Worm (Caenorhabditis elegans): ENCODE data around the gene F35E8.2.
A peak's percentile ranks its signal among the peaks of the same experiment; 100 is the strongest.

The F35E8.2 gene

DNA sequence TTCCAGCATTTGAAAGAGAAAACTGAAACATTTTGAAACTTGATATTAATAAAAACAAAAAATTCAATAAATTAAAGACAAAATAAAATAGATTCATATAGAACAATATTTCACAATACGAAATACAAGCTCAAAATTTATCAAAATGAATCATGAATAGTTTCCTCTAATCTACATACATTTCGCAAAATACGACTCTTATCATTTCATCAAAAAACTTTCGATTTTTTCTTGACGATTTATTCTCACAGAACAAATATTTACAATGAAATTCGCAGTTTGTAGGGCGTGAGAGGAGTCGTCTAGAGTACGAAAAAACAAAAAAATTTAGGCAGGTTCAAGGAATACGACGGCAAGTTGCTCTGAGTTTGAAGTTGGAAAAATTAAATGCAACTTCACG, 15.3 kb upstream of the F35E8.2 start:
- no peak for TF ChIP-seq D2030.7 (GFP tag; IDR thresholded peaks at IDR 0.05)
- TF ChIP-seq nhr-80 (tag; optimal IDR thresholded peaks at IDR 0.05), result peak; percentile 31
- no peak for TF ChIP-seq F52B5.7 (tag; optimal IDR thresholded peaks at IDR 0.05)
- TF ChIP-seq cebp-1 (GFP tag; IDR thresholded peaks at IDR 0.05), result no peak
- TF ChIP-seq cebp-1 (tag; optimal IDR thresholded peaks at IDR 0.05), result peak; percentile 28
- TF ChIP-seq T07F8.4 (tag; optimal IDR thresholded peaks at IDR 0.05), result no peak

DNA sequence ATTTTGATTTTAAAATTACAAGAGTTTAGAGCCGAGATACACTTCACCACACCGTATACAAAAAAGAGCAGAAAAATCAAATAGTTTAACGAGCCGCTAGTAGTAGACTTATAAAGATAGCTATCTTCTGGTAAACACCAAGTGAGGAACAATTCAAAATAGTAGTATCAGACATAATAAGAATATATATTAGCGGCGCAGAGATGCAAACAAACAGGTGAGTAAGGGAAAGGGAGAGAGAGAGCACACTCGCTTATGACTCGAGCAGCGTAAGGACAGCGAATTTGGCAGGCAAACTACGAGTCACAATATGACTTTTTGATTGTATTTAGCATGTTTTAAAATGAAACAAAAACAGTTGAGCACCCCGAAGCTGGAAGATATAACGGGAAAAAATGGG, 14.2 kb upstream of the F35E8.2 start:
- TF ChIP-seq nhr-80 (tag; optimal IDR thresholded peaks at IDR 0.05), result peak; percentile 74
- TF ChIP-seq lin-40 (tag; optimal IDR thresholded peaks at IDR 0.05), result no peak
- no peak for TF ChIP-seq somi-1 (GFP tag; optimal IDR thresholded peaks at IDR 0.05)
- TF ChIP-seq lin-54 (GFP tag; optimal IDR thresholded peaks at IDR 0.05), result no peak

DNA sequence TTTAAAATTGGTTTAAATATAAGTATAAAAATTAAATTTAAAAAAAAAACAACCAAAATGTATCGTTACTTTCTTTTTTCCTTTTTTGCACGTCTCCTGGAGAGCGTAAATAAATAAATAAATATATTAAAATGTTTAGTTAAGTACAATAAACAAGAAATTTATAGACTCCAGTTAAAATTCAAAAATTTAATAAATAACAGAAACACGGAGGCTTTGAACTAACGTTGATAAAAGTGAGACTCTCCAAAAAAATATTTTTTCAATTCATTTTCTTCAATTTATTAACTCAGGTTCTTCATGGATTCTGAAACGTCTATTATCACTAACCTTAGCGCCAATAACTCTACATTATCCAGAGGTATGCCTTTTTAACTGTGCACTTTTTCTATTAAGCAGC, 13.7 kb upstream of the F35E8.2 start, which contains the start of gene T06C12.12:
Gene T06C12.12, plus strand, starts transcription at position 301 of the 400 bp plus-strand sequence.
- no peak for TF ChIP-seq hrde-1 (tag; optimal IDR thresholded peaks at IDR 0.05; ENCODE audit: borderline replicate concordance)
- TF ChIP-seq dox-1 (GFP tag; IDR thresholded peaks at IDR 0.05), result no peak
- TF ChIP-seq rpc-1 (optimal IDR thresholded peaks at IDR 0.05), result no peak
- no peak for TF ChIP-seq rpc-1 (tag; optimal IDR thresholded peaks at IDR 0.05)
- TF ChIP-seq attf-6 (GFP tag; IDR thresholded peaks at IDR 0.05), result no peak
- no peak for TF ChIP-seq ceh-91 (GFP tag; IDR thresholded peaks at IDR 0.05)
- no peak for TF ChIP-seq nfyb-1 (GFP tag; IDR thresholded peaks at IDR 0.05)
- no peak for TF ChIP-seq hmg-1.2 (GFP tag; IDR thresholded peaks at IDR 0.05)
- TF ChIP-seq bed-2 (GFP tag; IDR thresholded peaks at IDR 0.05), result no peak
- TF ChIP-seq madf-10 (tag; optimal IDR thresholded peaks at IDR 0.05), result no peak
- no peak for TF ChIP-seq nhr-90 (tag; optimal IDR thresholded peaks at IDR 0.05)
- no peak for TF ChIP-seq Y67H2A.10 (GFP tag; conservative IDR thresholded peaks at IDR 0.05)
- no peak for TF ChIP-seq dpff-1 (tag; optimal IDR thresholded peaks at IDR 0.05)
- no peak for TF ChIP-seq ztf-22 (GFP tag; optimal IDR thresholded peaks at IDR 0.05)
- no peak for TF ChIP-seq lin-40 (tag; optimal IDR thresholded peaks at IDR 0.05)
- TF ChIP-seq snpc-1.1 (tag; optimal IDR thresholded peaks at IDR 0.05; ENCODE audit: insufficient read depth), result no peak
- TF ChIP-seq lin-35 (GFP tag; optimal IDR thresholded peaks at IDR 0.05), result no peak
- no peak for TF ChIP-seq bed-1 (GFP tag; IDR thresholded peaks at IDR 0.05)
- TF ChIP-seq ceh-58 (GFP tag; IDR thresholded peaks at IDR 0.05), result no peak

DNA sequence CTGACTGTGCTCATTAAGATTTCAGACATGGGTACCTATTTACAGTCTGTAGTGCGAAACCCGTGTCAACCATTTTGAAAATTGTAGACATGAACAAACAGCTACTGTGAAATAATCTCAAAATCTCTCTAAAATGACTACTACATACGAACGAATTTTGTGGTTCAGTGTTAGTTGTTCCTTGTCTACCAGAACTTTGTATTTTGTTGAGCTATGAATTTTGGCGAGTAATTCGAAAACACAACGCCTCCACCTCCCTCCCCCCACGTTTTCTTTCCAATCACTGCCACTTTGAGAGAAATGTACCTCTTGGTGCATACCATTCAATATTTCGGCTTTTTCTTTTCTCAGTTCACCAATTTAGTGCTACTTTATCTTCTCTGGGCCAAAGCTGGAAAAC, 12.8 kb upstream of the F35E8.2 start, which contains the start of gene T06C12.11:
Gene T06C12.11, plus strand, starts transcription at position 301 of the 400 bp plus-strand sequence.
- no peak for TF ChIP-seq gei-17 (GFP tag; optimal IDR thresholded peaks at IDR 0.05)
- no peak for TF ChIP-seq lin-40 (tag; optimal IDR thresholded peaks at IDR 0.05)
- TF ChIP-seq Y79H2A.3 (GFP tag; conservative IDR thresholded peaks at IDR 0.05), result no peak
- TF ChIP-seq snpc-1.3 (tag; optimal IDR thresholded peaks at IDR 0.05; ENCODE audit: insufficient read depth), result no peak
- no peak for TF ChIP-seq hrde-1 (tag; optimal IDR thresholded peaks at IDR 0.05; ENCODE audit: borderline replicate concordance)
- no peak for TF ChIP-seq zim-3 (tag; optimal IDR thresholded peaks at IDR 0.05)

DNA sequence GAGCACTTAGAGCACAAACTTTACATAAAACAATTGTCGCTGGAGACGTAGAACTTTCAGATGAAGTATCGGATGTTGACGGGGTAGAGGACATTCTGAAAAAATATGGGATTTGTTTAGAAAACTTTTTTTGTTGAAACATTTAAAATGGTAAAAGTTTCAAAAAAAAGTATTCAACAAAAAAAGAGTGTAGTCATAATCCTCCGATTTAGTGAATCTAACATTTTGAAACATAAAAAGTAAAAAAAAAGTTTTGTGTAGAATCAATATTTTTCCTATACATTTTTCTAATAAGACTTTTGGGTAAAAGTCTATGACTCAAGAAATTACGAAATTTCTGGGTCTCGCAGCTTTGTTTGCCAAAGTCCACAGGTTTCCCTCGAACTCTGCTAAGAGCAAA, 8.8 kb upstream of the F35E8.2 start, which contains the start of gene nhr-213:
Gene nhr-213, minus strand, starts transcription at position 101 of the 400 bp plus-strand sequence.
- TF ChIP-seq nfyb-1 (GFP tag; IDR thresholded peaks at IDR 0.05) (no peak), mes-4 (tag; optimal IDR thresholded peaks at IDR 0.05) (no peak), madf-3 (GFP tag; IDR thresholded peaks at IDR 0.05) (no peak), lir-1 (GFP tag; conservative IDR thresholded peaks at IDR 0.05) (no peak), tbx-9 (tag; optimal IDR thresholded peaks at IDR 0.05; ENCODE audit: borderline replicate concordance) (no peak), madf-6 (GFP tag; IDR thresholded peaks at IDR 0.05) (no peak), cebp-1 (GFP tag; IDR thresholded peaks at IDR 0.05) (no peak), cebp-1 (tag; optimal IDR thresholded peaks at IDR 0.05) (no peak), ztf-22 (GFP tag; optimal IDR thresholded peaks at IDR 0.05) (no peak), ceh-100 (GFP tag; IDR thresholded peaks at IDR 0.05) (no peak), ceh-40 (GFP tag; IDR thresholded peaks at IDR 0.05) (no peak), F52B5.7 (tag; optimal IDR thresholded peaks at IDR 0.05) (no peak), pbrm-1 (GFP tag; IDR thresholded peaks at IDR 0.05) (no peak), T26A5.8 (tag; optimal IDR thresholded peaks at IDR 0.05) (no peak), aptf-3 (GFP tag; IDR thresholded peaks at IDR 0.05) (no peak), hlh-12 (tag; optimal IDR thresholded peaks at IDR 0.05) (no peak), F37B4.10 (GFP tag; IDR thresholded peaks at IDR 0.05) (no peak)

Data from whole organism, young adult.